Fruit fly (Drosophila melanogaster): ENCODE results near the gene Taf13.
A peak's percentile ranks its signal among the peaks of the same experiment; 100 is the strongest.

DNA sequence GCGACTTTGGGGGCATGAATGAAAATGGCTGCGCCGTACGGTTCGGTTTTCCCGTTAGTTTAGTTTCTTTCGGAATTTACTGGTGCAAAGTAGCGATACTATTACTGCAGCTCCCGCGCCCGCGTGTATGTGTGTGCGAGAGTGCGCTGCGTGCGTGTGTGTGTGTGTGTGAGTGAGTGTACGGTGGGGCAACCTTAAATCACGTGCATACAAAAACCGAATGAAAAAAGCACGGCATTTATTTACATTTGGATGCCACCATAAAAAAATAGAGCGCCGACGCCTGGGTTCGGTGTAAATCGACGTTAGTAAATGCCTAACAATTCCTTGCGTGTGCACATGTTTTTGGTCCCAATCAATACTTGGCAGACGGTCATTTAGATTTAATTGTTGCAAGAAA, 4.1 kb upstream of the Taf13 start:
- TF ChIP-seq Vsx2 (GFP tag; optimal IDR thresholded peaks at IDR 0.05; ENCODE audit: partially characterized antibody) (no peak), dl (GFP tag; optimal IDR thresholded peaks at IDR 0.05; ENCODE audit: insufficient read depth in 1 of 2, partially characterized antibody in 2 of 2) (no peak), Dfd (GFP tag; optimal IDR thresholded peaks at IDR 0.05) (peak; percentile 3), Hr83 (GFP tag; optimal IDR thresholded peaks at IDR 0.05; ENCODE audit: poor library complexity, severe bottlenecking) (no peak), psq (GFP tag; optimal IDR thresholded peaks at IDR 0.05) (no peak), Abd-B (GFP tag; optimal IDR thresholded peaks at IDR 0.05) (no peak), CG9705 (GFP tag; optimal IDR thresholded peaks at IDR 0.05) (no peak), CrebA (GFP tag; optimal IDR thresholded peaks at IDR 0.05; ENCODE audit: borderline replicate concordance) (no peak), OdsH (GFP tag; optimal IDR thresholded peaks at IDR 0.05) (no peak), Hr78 (GFP tag; optimal IDR thresholded peaks at IDR 0.05) (no peak), br (GFP tag; optimal IDR thresholded peaks at IDR 0.05) (no peak)

All from whole organism, wandering third instar larva.